Fruit fly (Drosophila melanogaster): ENCODE data around the gene CG31715.

CG31715 gene

DNA sequence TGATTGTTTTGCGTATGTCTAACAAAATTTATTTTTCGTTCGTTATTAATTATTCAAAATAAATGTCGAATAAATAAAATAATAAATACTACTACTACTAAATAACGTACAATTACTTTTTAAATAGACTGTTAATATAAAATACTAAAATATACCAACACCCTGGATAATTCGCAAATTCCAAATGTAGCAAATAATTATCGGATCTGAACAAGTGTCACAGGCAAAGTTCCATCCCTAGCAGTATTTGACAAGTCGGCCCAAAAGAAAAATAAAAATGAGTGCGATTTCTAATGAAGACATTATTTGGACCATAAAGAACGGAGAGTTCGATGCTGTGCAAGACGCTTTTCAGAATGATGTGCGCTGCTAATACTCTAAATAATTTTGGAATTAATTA lies at the start of gene CG31715 (continued):
- TF ChIP-seq oc (tag; optimal IDR thresholded peaks at IDR 0.05) = no peak
- TF ChIP-seq CG5180 (GFP tag; optimal IDR thresholded peaks at IDR 0.05) = no peak
- no peak for TF ChIP-seq CG12104 (GFP tag; optimal IDR thresholded peaks at IDR 0.05)
- no peak for TF ChIP-seq CG15011 (GFP tag; optimal IDR thresholded peaks at IDR 0.05)
- no peak for TF ChIP-seq Doc2 (GFP tag; IDR thresholded peaks at IDR 0.05)
- TF ChIP-seq Dad (GFP tag; optimal IDR thresholded peaks at IDR 0.05) = no peak
- TF ChIP-seq Atf6 (GFP tag; IDR thresholded peaks at IDR 0.05) = 0 out of 2 replicates have a peak, but pooled peaks have one; percentile 19
- TF ChIP-seq CG4404 (GFP tag; IDR thresholded peaks at IDR 0.05) = no peak
- no peak for TF ChIP-seq ash1 (GFP tag; optimal IDR thresholded peaks at IDR 0.05)
- TF ChIP-seq sqz (GFP tag; optimal IDR thresholded peaks at IDR 0.05) = no peak
- TF ChIP-seq al (GFP tag; IDR thresholded peaks at IDR 0.05) = no peak
- no peak for TF ChIP-seq trem (tag; optimal IDR thresholded peaks at IDR 0.05)
- TF ChIP-seq danr (GFP tag; IDR thresholded peaks at IDR 0.05) = no peak
- TF ChIP-seq CG17568 (GFP tag; optimal IDR thresholded peaks at IDR 0.05) = no peak
- no peak for TF ChIP-seq Hand (GFP tag; optimal IDR thresholded peaks at IDR 0.05)
- no peak for TF ChIP-seq mld (GFP tag; IDR thresholded peaks at IDR 0.05; ENCODE audit: partially characterized antibody)
- peak; percentile 12 for TF ChIP-seq Dp (GFP tag; optimal IDR thresholded peaks at IDR 0.05)
- no peak for TF ChIP-seq sr (GFP tag; IDR thresholded peaks at IDR 0.05)
- TF ChIP-seq Vsx1 (GFP tag; optimal IDR thresholded peaks at IDR 0.05) = no peak
- TF ChIP-seq CG6683 (GFP tag; optimal IDR thresholded peaks at IDR 0.05) = no peak
- TF ChIP-seq YL-1 (GFP tag; optimal IDR thresholded peaks at IDR 0.05) = peak; percentile 21
- no peak for TF ChIP-seq CG14441 (GFP tag; IDR thresholded peaks at IDR 0.05)
- TF ChIP-seq croc (GFP tag; conservative IDR thresholded peaks at IDR 0.05) = no peak
- TF ChIP-seq CG6791 (GFP tag; IDR thresholded peaks at IDR 0.05; ENCODE audit: partially characterized antibody) = no peak
- no peak for TF ChIP-seq CG15479 (GFP tag; optimal IDR thresholded peaks at IDR 0.05)
- TF ChIP-seq CG6175 (GFP tag; IDR thresholded peaks at IDR 0.05) = no peak
- peak; percentile 4 for TF ChIP-seq CG10979 (tag; optimal IDR thresholded peaks at IDR 0.05)
- peak in 1 of 2 experiments; percentile 7 for TF ChIP-seq bsh (GFP tag; optimal IDR thresholded peaks at IDR 0.05)
- peak; percentile 23 for TF ChIP-seq CG3995 (GFP tag; optimal IDR thresholded peaks at IDR 0.05)
- TF ChIP-seq fu2 (GFP tag; optimal IDR thresholded peaks at IDR 0.05) = no peak
- no peak for TF ChIP-seq CG1602 (GFP tag; optimal IDR thresholded peaks at IDR 0.05)
- TF ChIP-seq CG14965 (GFP tag; optimal IDR thresholded peaks at IDR 0.05; ENCODE audit: borderline replicate concordance) = no peak
- TF ChIP-seq CG31388 (GFP tag; optimal IDR thresholded peaks at IDR 0.05) = no peak
- no peak for TF ChIP-seq bab2 (GFP tag; optimal IDR thresholded peaks at IDR 0.05)
- TF ChIP-seq mam (GFP tag; optimal IDR thresholded peaks at IDR 0.05) = no peak
- TF ChIP-seq dm (GFP tag; optimal IDR thresholded peaks at IDR 0.05) = no peak
- peak; percentile 77 for TF ChIP-seq sens (GFP tag)
- no peak for TF ChIP-seq wek (GFP tag; optimal IDR thresholded peaks at IDR 0.05)
- TF ChIP-seq CG13123 (GFP tag; optimal IDR thresholded peaks at IDR 0.05) = no peak
- TF ChIP-seq ERR (GFP tag; optimal IDR thresholded peaks at IDR 0.05) = no peak
- no peak for TF ChIP-seq CG12236 (GFP tag; optimal IDR thresholded peaks at IDR 0.05)
- TF ChIP-seq CG1647 (GFP tag; optimal IDR thresholded peaks at IDR 0.05) = no peak
- no peak for TF ChIP-seq H2.0 (GFP tag; IDR thresholded peaks at IDR 0.05)
- TF ChIP-seq gem (tag; optimal IDR thresholded peaks at IDR 0.05) = peak; percentile 64
- no peak for TF ChIP-seq chm (GFP tag; IDR thresholded peaks at IDR 0.05)
- peak; percentile 23 for TF ChIP-seq CG14710 (tag; optimal IDR thresholded peaks at IDR 0.05)
- no peak for TF ChIP-seq CG7786 (GFP tag; optimal IDR thresholded peaks at IDR 0.05)
- TF ChIP-seq NFAT (GFP tag; IDR thresholded peaks at IDR 0.05) = no peak
- no peak for TF ChIP-seq Ptx1 (GFP tag; IDR thresholded peaks at IDR 0.05)
- TF ChIP-seq otp (GFP tag; IDR thresholded peaks at IDR 0.05) = no peak
- TF ChIP-seq Xrp1 (GFP tag; IDR thresholded peaks at IDR 0.05) = 0 out of 2 replicates have a peak, but pooled peaks have one; percentile 22
- no peak for TF ChIP-seq CG17186 (GFP tag; optimal IDR thresholded peaks at IDR 0.05)
